Worm (Caenorhabditis elegans) whole organism, early embryonic: ENCODE results near the gene gcy-25.

Source experiments
- B0310.2 ChIP-seq: sonication (generic microtip); optimal IDR thresholded peaks from 2 replicates; lab custom pipeline; 2016; ENCODE audit warnings: mild to moderate bottlenecking, missing genetic modification characterization, missing compliant biosample characterization
- F13C5.2 ChIP-seq: sonication (generic microtip); optimal IDR thresholded peaks from 2 replicates; lab custom pipeline; 2017; ENCODE audit warnings: mild to moderate bottlenecking, missing genetic modification characterization, inconsistent platforms, missing compliant biosample characterization
- aly-1 ChIP-seq: sonication (generic microtip); optimal IDR thresholded peaks from 2 replicates; lab custom pipeline; 2016; ENCODE audit warnings: missing genetic modification characterization, missing compliant biosample characterization
- ama-1 ChIP-seq: fragments of 150-350 bp; optimal IDR thresholded peaks from 2 replicates; lab custom pipeline; 2014
- ceh-13 ChIP-seq: fragments of 200-800 bp; sonication (Bioruptor generic); optimal IDR thresholded peaks from 2 replicates; lab custom pipeline; 2018; ENCODE audit warnings: mild to moderate bottlenecking, missing genetic modification characterization, missing compliant biosample characterization
- ceh-36 ChIP-seq: sonication (generic microtip); optimal IDR thresholded peaks from 2 replicates; lab custom pipeline; 2016; ENCODE audit warnings: missing genetic modification characterization, inconsistent platforms, missing compliant biosample characterization
- ets-7 ChIP-seq: sonication (generic microtip); optimal IDR thresholded peaks from 2 replicates; lab custom pipeline; 2016; ENCODE audit warnings: missing genotype, missing genetic modification characterization, missing compliant biosample characterization
- flt-1 ChIP-seq: fragments of 200-800 bp; sonication (Bioruptor generic); IDR thresholded peaks from 2 replicates; pipeline ENCODE4 v1.3.6; 2022; ENCODE audit warnings: missing genetic modification characterization, missing compliant biosample characterization
- hmbx-1 ChIP-seq: sonication (generic microtip); optimal IDR thresholded peaks from 2 replicates; lab custom pipeline; 2016; ENCODE audit warnings: mild to moderate bottlenecking, missing genetic modification characterization, missing compliant biosample characterization
- hmg-4 ChIP-seq: fragments of 200-800 bp; sonication (Bioruptor generic); optimal IDR thresholded peaks from 2 replicates; lab custom pipeline; 2018; ENCODE audit warnings: mild to moderate bottlenecking, missing genetic modification characterization, missing compliant biosample characterization
- hnd-1 ChIP-seq: sonication (generic microtip); optimal IDR thresholded peaks from 2 replicates; lab custom pipeline; 2016; ENCODE audit warnings: missing genetic modification characterization, missing compliant biosample characterization
- pes-1 ChIP-seq: fragments of 200-800 bp; sonication (Bioruptor generic); IDR thresholded peaks from 2 replicates; pipeline ENCODE4 v1.3.6; 2022; ENCODE audit warnings: missing genetic modification reagents, missing genetic modification characterization, missing compliant biosample characterization
- scrt-1 ChIP-seq: fragments of 200-800 bp; sonication (Bioruptor generic); IDR thresholded peaks from 2 replicates; pipeline ENCODE4 v1.3.6; 2022; ENCODE audit warnings: missing genetic modification characterization, missing compliant biosample characterization
- sea-1 ChIP-seq: fragments of 200-800 bp; sonication (Bioruptor generic); conservative IDR thresholded peaks from 2 replicates; pipeline ENCODE4 v1.3.6; 2022; ENCODE audit warnings: missing genetic modification characterization, missing compliant biosample characterization
- tbx-11 ChIP-seq: fragments of 200-800 bp; sonication (Bioruptor generic); IDR thresholded peaks from 2 replicates; pipeline ENCODE4 v1.3.6; 2022; ENCODE audit warnings: missing genetic modification characterization, missing compliant biosample characterization
- tbx-37 ChIP-seq: fragments of 200-800 bp; sonication (Bioruptor generic); conservative IDR thresholded peaks from 2 replicates; pipeline ENCODE4 v1.3.6; 2022; ENCODE audit warnings: missing genetic modification reagents, missing genetic modification characterization, missing compliant biosample characterization
- tra-4 ChIP-seq: sonication (generic microtip); optimal IDR thresholded peaks from 2 replicates; lab custom pipeline; 2017; ENCODE audit warnings: missing genetic modification characterization, missing compliant biosample characterization

gcy-25 gene

ce11 chrIV:15930281-15930680 is 57.5 kb downstream of the gcy-25 start, which contains the start of gene Y105C5B.9:
Y105C5B.9 (plus strand) TSS chrIV:15930581.
- TF ChIP-seq B0310.2 = no peak
- no peak for TF ChIP-seq scrt-1 (GFP tag; lab: Robert Waterston, UW)
- TF ChIP-seq F13C5.2 = no peak
- no peak for TF ChIP-seq hnd-1
- no peak for TF ChIP-seq hmg-4

- TF ChIP-seq ama-1 (no peak), tbx-37 (GFP tag; lab: Robert Waterston, UW) (no peak), sea-1 (no peak), ceh-36 (tag; lab: Kevin White, UChicago) (no peak), scrt-1 (GFP tag; lab: Robert Waterston, UW) (no peak), tra-4 (no peak), pes-1 (no peak), ceh-13 (GFP tag; lab: Kevin White, UChicago) (no peak), B0310.2 (no peak), hmbx-1 (tag; lab: Kevin White, UChicago) (no peak), F13C5.2 (no peak), tbx-11 (GFP tag; lab: Robert Waterston, UW) (no peak), hnd-1 (no peak), aly-1 (no peak), flt-1 (no peak), ets-7 (tag; lab: Kevin White, UChicago) (no peak), hmg-4 (no peak)
These were observed 58.0 kb downstream of the gcy-25 start for ce11 chrIV:15930694-15931093.

- no peak for TF ChIP-seq hmbx-1 (tag; lab: Kevin White, UChicago)
- peak; percentile 71 for TF ChIP-seq pes-1
- no peak for TF ChIP-seq hnd-1
- no peak for TF ChIP-seq ceh-13 (GFP tag; lab: Kevin White, UChicago)
- no peak for TF ChIP-seq hmg-4
- TF ChIP-seq scrt-1 (GFP tag; lab: Robert Waterston, UW) = no peak
- peak; percentile 59; the same call in 1 of the 2 replicates for TF ChIP-seq tbx-11 (GFP tag; lab: Robert Waterston, UW)
- TF ChIP-seq ama-1 = no peak
- TF ChIP-seq B0310.2 = no peak
- TF ChIP-seq ceh-36 (tag; lab: Kevin White, UChicago) = no peak
- no peak for TF ChIP-seq F13C5.2
- TF ChIP-seq tbx-37 (GFP tag; lab: Robert Waterston, UW) = peak; percentile 33; the same call in 1 of the 2 replicates
- peak; percentile 76; the same call in 1 of the 2 replicates for TF ChIP-seq sea-1
- TF ChIP-seq aly-1 = no peak
- no peak for TF ChIP-seq ets-7 (tag; lab: Kevin White, UChicago)
- no peak for TF ChIP-seq tra-4
- peak; percentile 37; the same call in 1 of the 2 replicates for TF ChIP-seq flt-1
These were observed 58.4 kb downstream of the gcy-25 start for ce11 chrIV:15931176-15931575.

ce11 chrIV:15931833-15932232 is 59.1 kb downstream of the gcy-25 start:
- peak; percentile 42 for TF ChIP-seq hmg-4
- peak; percentile 17; the same call in 1 of the 2 replicates for TF ChIP-seq scrt-1 (GFP tag; lab: Robert Waterston, UW)
- TF ChIP-seq tbx-37 (GFP tag; lab: Robert Waterston, UW) = 0 out of 2 replicates have a peak, but pooled peaks have one; percentile 12
- peak; percentile 34; the same call in 1 of the 2 replicates for TF ChIP-seq sea-1
- peak; percentile 31 for TF ChIP-seq ceh-36 (tag; lab: Kevin White, UChicago)
- TF ChIP-seq flt-1 = 0 out of 2 replicates have a peak, but pooled peaks have one; percentile 32
- peak; percentile 53; the same call in 1 of the 2 replicates for TF ChIP-seq pes-1
- no peak for TF ChIP-seq hmbx-1 (tag; lab: Kevin White, UChicago)
- TF ChIP-seq tbx-11 (GFP tag; lab: Robert Waterston, UW) = peak; percentile 62
- no peak for TF ChIP-seq ceh-13 (GFP tag; lab: Kevin White, UChicago)
